Fruit fly (Drosophila melanogaster) whole organism, embryonic: ENCODE results near the gene Rtca.

Source experiments
- Asciz ChIP-seq: fragments of 200-800 bp; sonication (Bioruptor generic); optimal IDR thresholded peaks from 2 replicates; lab custom pipeline; 2017; ENCODE audit warnings: missing biosample characterization, mild to moderate bottlenecking, missing genetic modification characterization, missing genetic modification reagents
- Bgb ChIP-seq: fragments of 200-800 bp; sonication (Bioruptor generic); IDR thresholded peaks from 2 replicates; pipeline ENCODE4 v1.3.6; 2022; ENCODE audit warnings: missing biosample characterization, missing genetic modification characterization; ENCODE audit not compliant: partially characterized antibody
- CG10321 ChIP-seq: fragments of 200-800 bp; sonication (Bioruptor generic); IDR thresholded peaks from 2 replicates; pipeline ENCODE4 v1.3.6; 2022; ENCODE audit warnings: missing biosample characterization, missing genetic modification characterization
- CG11504 ChIP-seq: fragments of 200-800 bp; sonication (Bioruptor generic); optimal IDR thresholded peaks from 3 replicates; lab custom pipeline; 2019; ENCODE audit warnings: missing biosample characterization, mild to moderate bottlenecking, missing genetic modification characterization, moderate library complexity
- CG11696 ChIP-seq: fragments of 200-800 bp; sonication (Bioruptor generic); IDR thresholded peaks from 2 replicates; pipeline ENCODE4 v1.3.6; 2022; ENCODE audit warnings: missing biosample characterization, missing genetic modification characterization
- CG12236 ChIP-seq: fragments of 200-800 bp; sonication (Bioruptor generic); optimal IDR thresholded peaks from 2 replicates; lab custom pipeline; 2016; ENCODE audit warnings: missing biosample characterization, missing genetic modification characterization
- CG12299 ChIP-seq: fragments of 200-800 bp; sonication (Bioruptor generic); optimal IDR thresholded peaks from 2 replicates; lab custom pipeline; 2018; ENCODE audit warnings: missing biosample characterization, mild to moderate bottlenecking, missing genetic modification characterization
- CG15269 ChIP-seq: fragments of 200-800 bp; sonication (Bioruptor generic); optimal IDR thresholded peaks from 2 replicates; lab custom pipeline; 2018; ENCODE audit warnings: missing biosample characterization, mild to moderate bottlenecking, missing genetic modification characterization, moderate library complexity
- CG15479 ChIP-seq: fragments of 200-800 bp; sonication (Bioruptor generic); optimal IDR thresholded peaks from 3 replicates; lab custom pipeline; 2019; ENCODE audit warnings: missing biosample characterization, mild to moderate bottlenecking, missing genetic modification characterization, moderate library complexity
- CG2120 ChIP-seq: fragments of 200-800 bp; sonication (Bioruptor generic); optimal IDR thresholded peaks from 3 replicates; lab custom pipeline; 2016; ENCODE audit warnings: missing biosample characterization, missing genetic modification characterization
- CG31441 ChIP-seq: fragments of 200-800 bp; sonication (Bioruptor generic); IDR thresholded peaks from 2 replicates; pipeline ENCODE4 v1.3.6; 2022; ENCODE audit warnings: missing biosample characterization, missing genetic modification characterization
- CG33213 ChIP-seq: fragments of 200-800 bp; sonication (Bioruptor generic); optimal IDR thresholded peaks from 3 replicates; lab custom pipeline; 2016; ENCODE audit warnings: missing biosample characterization, missing genetic modification characterization
- CG3995 ChIP-seq: fragments of 200-800 bp; sonication (Bioruptor generic); optimal IDR thresholded peaks from 3 replicates; lab custom pipeline; 2016; ENCODE audit warnings: missing biosample characterization, missing genetic modification characterization
- CG4730 ChIP-seq: fragments of 200-800 bp; sonication (Bioruptor generic); IDR thresholded peaks from 2 replicates; pipeline ENCODE4 v1.3.6; 2022; ENCODE audit warnings: missing biosample characterization, missing genetic modification characterization
- CG6654 ChIP-seq: fragments of 200-800 bp; sonication (Bioruptor generic); optimal IDR thresholded peaks from 2 replicates; lab custom pipeline; 2017; ENCODE audit warnings: missing biosample characterization, mild to moderate bottlenecking, missing genetic modification characterization
- CG7556 ChIP-seq: fragments of 200-800 bp; sonication (Bioruptor generic); optimal IDR thresholded peaks from 2 replicates; lab custom pipeline; 2017; ENCODE audit warnings: missing biosample characterization, mild to moderate bottlenecking, missing genetic modification characterization
- CG8765 ChIP-seq: fragments of 200-800 bp; sonication (Bioruptor generic); IDR thresholded peaks from 2 replicates; pipeline ENCODE4 v1.3.6; 2022; ENCODE audit warnings: missing biosample characterization, missing genetic modification characterization
- CG9817 ChIP-seq: fragments of 200-800 bp; sonication (Bioruptor generic); optimal IDR thresholded peaks from 2 replicates; lab custom pipeline; 2018; ENCODE audit warnings: missing biosample characterization, mild to moderate bottlenecking, missing genetic modification characterization, moderate library complexity
- CHES-1-like ChIP-seq: fragments of 200-800 bp; sonication (Bioruptor generic); optimal IDR thresholded peaks from 2 replicates; lab custom pipeline; 2016; ENCODE audit warnings: missing biosample characterization, missing genetic modification characterization
- D ChIP-seq, 2 experiments: fragments of 200-800 bp in 1 of 2; fragments of >200 bp in 1 of 2; sonication (Bioruptor generic) in 1 of 2; optimal IDR thresholded peaks; 2 replicates in 1 of 2; 3 replicates in 1 of 2; lab custom pipeline; 2017; ENCODE audit warnings: mild to moderate bottlenecking in 1 of 2, missing biosample characterization in 1 of 2, missing genetic modification characterization in 1 of 2, missing genetic modification reagents in 1 of 2
- Dbx ChIP-seq: fragments of 200-800 bp; sonication (Bioruptor generic); IDR thresholded peaks from 3 replicates; pipeline ENCODE4 v1.3.6; 2022; ENCODE audit warnings: missing biosample characterization, missing genetic modification characterization
- Dek ChIP-seq: fragments of 200-800 bp; sonication (Bioruptor generic); optimal IDR thresholded peaks from 3 replicates; lab custom pipeline; 2019; ENCODE audit warnings: missing biosample characterization, mild to moderate bottlenecking, missing genetic modification characterization, moderate library complexity
- Gug ChIP-seq: fragments of 200-800 bp; sonication (Bioruptor generic); IDR thresholded peaks from 4 replicates; pipeline ENCODE4 v1.3.6; 2022; ENCODE audit warnings: missing biosample characterization, missing genetic modification characterization
- Hand ChIP-seq: fragments of 200-800 bp; sonication (Bioruptor generic); optimal IDR thresholded peaks from 2 replicates; lab custom pipeline; 2017; ENCODE audit warnings: mild to moderate bottlenecking, missing biosample characterization, missing genetic modification reagents, missing genetic modification characterization
- HmgD ChIP-seq: fragments of 200-800 bp; sonication (Bioruptor generic); optimal IDR thresholded peaks from 3 replicates; lab custom pipeline; 2016; ENCODE audit warnings: missing biosample characterization, missing genetic modification characterization
- MBD-R2 ChIP-seq: fragments of 200-800 bp; sonication (Bioruptor generic); IDR thresholded peaks from 2 replicates; pipeline ENCODE4 v1.3.6; 2022; ENCODE audit warnings: missing biosample characterization, missing genetic modification characterization
- Mad ChIP-seq: fragments of 200-800 bp; sonication (Bioruptor generic); optimal IDR thresholded peaks from 2 replicates; lab custom pipeline; 2016; ENCODE audit warnings: missing biosample characterization, missing genetic modification characterization
- Optix ChIP-seq: fragments of 200-800 bp; sonication (Bioruptor generic); IDR thresholded peaks from 3 replicates; pipeline ENCODE4 v1.3.6; 2022; ENCODE audit warnings: missing biosample characterization, missing genetic modification characterization
- Pdp1 ChIP-seq, 2 experiments: fragments of 200-800 bp; sonication (Bioruptor generic); optimal IDR thresholded peaks; 3 replicates each; lab custom pipeline; 2016; ENCODE audit warnings: missing biosample characterization in 2 of 2, missing genetic modification characterization in 2 of 2, mild to moderate bottlenecking in 1 of 2, moderate library complexity in 1 of 2
- Spps ChIP-seq: fragments of 200-800 bp; sonication (Bioruptor generic); optimal IDR thresholded peaks from 2 replicates; lab custom pipeline; 2018; ENCODE audit warnings: missing biosample characterization, mild to moderate bottlenecking, missing genetic modification characterization
- ap ChIP-seq: fragments of 200-800 bp; sonication (Bioruptor generic); IDR thresholded peaks from 2 replicates; pipeline ENCODE4 v1.3.6; 2022; ENCODE audit warnings: missing biosample characterization, missing genetic modification characterization
- az2 ChIP-seq: fragments of 200-800 bp; sonication (Bioruptor generic); optimal IDR thresholded peaks from 3 replicates; lab custom pipeline; 2016; ENCODE audit warnings: missing biosample characterization, missing genetic modification characterization
- dmrt99B ChIP-seq: fragments of 200-800 bp; sonication (Bioruptor generic); optimal IDR thresholded peaks from 2 replicates; lab custom pipeline; 2018; ENCODE audit warnings: missing biosample characterization, mild to moderate bottlenecking, missing genetic modification characterization, moderate library complexity
- esg ChIP-seq: fragments of 200-800 bp; sonication (Bioruptor generic); conservative IDR thresholded peaks from 2 replicates; pipeline ENCODE4 v1.3.6; 2022; ENCODE audit warnings: missing biosample characterization, missing genetic modification characterization
- fu2 ChIP-seq: fragments of 200-800 bp; sonication (Bioruptor generic); optimal IDR thresholded peaks from 2 replicates; lab custom pipeline; 2016; ENCODE audit warnings: missing biosample characterization, missing genetic modification characterization
- hbn ChIP-seq: fragments of 200-800 bp; sonication (Bioruptor generic); IDR thresholded peaks from 2 replicates; pipeline ENCODE4 v1.3.6; 2022; ENCODE audit warnings: missing biosample characterization, missing genetic modification characterization; ENCODE audit not compliant: partially characterized antibody
- ind ChIP-seq: fragments of 200-800 bp; sonication (Bioruptor generic); optimal IDR thresholded peaks from 3 replicates; lab custom pipeline; 2016; ENCODE audit warnings: missing biosample characterization, missing genetic modification characterization
- insv ChIP-seq, 2 experiments: fragments of 200-800 bp; sonication (Bioruptor generic); optimal IDR thresholded peaks; 3 replicates each; lab custom pipeline; 2016 to 2018; ENCODE audit warnings: missing biosample characterization in 2 of 2, missing genetic modification characterization in 2 of 2
- knrl ChIP-seq: fragments of 200-800 bp; sonication (Bioruptor generic); IDR thresholded peaks from 3 replicates; pipeline ENCODE4 v1.3.6; 2022; ENCODE audit warnings: missing biosample characterization, missing genetic modification characterization; ENCODE audit not compliant: partially characterized antibody
- lilli ChIP-seq: fragments of 200-800 bp; sonication (Bioruptor generic); optimal IDR thresholded peaks from 3 replicates; lab custom pipeline; 2016; ENCODE audit warnings: missing biosample characterization, missing genetic modification characterization
- lmd ChIP-seq: fragments of 200-800 bp; sonication (Bioruptor generic); IDR thresholded peaks from 2 replicates; pipeline ENCODE4 v1.3.6; 2022; ENCODE audit warnings: missing biosample characterization, missing genetic modification characterization
- pnt ChIP-seq: fragments of 200-800 bp; sonication (Bioruptor generic); optimal IDR thresholded peaks from 3 replicates; lab custom pipeline; 2016; ENCODE audit warnings: missing biosample characterization, missing genetic modification characterization
- pum ChIP-seq: fragments of 200-800 bp; sonication (Bioruptor generic); optimal IDR thresholded peaks from 2 replicates; lab custom pipeline; 2016; ENCODE audit warnings: missing biosample characterization, missing genetic modification characterization
- seq ChIP-seq: fragments of 200-800 bp; sonication (Bioruptor generic); IDR thresholded peaks from 2 replicates; pipeline ENCODE4 v1.3.6; 2022; ENCODE audit warnings: missing biosample characterization, missing genetic modification characterization
- shn ChIP-seq: fragments of 200-800 bp; sonication (Bioruptor generic); optimal IDR thresholded peaks from 3 replicates; lab custom pipeline; 2016; ENCODE audit warnings: missing biosample characterization, missing genetic modification characterization
- sim ChIP-seq: fragments of 200-800 bp; sonication (Bioruptor generic); IDR thresholded peaks from 2 replicates; pipeline ENCODE4 v1.3.6; 2022; ENCODE audit warnings: missing biosample characterization, missing genetic modification characterization
- sna ChIP-seq: fragments of 200-800 bp; sonication (Bioruptor generic); IDR thresholded peaks from 2 replicates; pipeline ENCODE4 v1.3.6; 2022; ENCODE audit warnings: missing biosample characterization, missing genetic modification characterization; ENCODE audit not compliant: partially characterized antibody
- sob ChIP-seq: fragments of 200-800 bp; sonication (Bioruptor generic); IDR thresholded peaks from 2 replicates; pipeline ENCODE4 v1.3.6; 2022; ENCODE audit warnings: missing biosample characterization, missing genetic modification characterization
- tin ChIP-seq: fragments of 200-800 bp; sonication (Bioruptor generic); optimal IDR thresholded peaks from 3 replicates; lab custom pipeline; 2016; ENCODE audit warnings: missing biosample characterization, missing genetic modification characterization
- tx ChIP-seq: fragments of 200-800 bp; sonication (Bioruptor generic); optimal IDR thresholded peaks from 2 replicates; lab custom pipeline; 2016; ENCODE audit warnings: missing biosample characterization, missing genetic modification characterization

Gene Rtca

DNA sequence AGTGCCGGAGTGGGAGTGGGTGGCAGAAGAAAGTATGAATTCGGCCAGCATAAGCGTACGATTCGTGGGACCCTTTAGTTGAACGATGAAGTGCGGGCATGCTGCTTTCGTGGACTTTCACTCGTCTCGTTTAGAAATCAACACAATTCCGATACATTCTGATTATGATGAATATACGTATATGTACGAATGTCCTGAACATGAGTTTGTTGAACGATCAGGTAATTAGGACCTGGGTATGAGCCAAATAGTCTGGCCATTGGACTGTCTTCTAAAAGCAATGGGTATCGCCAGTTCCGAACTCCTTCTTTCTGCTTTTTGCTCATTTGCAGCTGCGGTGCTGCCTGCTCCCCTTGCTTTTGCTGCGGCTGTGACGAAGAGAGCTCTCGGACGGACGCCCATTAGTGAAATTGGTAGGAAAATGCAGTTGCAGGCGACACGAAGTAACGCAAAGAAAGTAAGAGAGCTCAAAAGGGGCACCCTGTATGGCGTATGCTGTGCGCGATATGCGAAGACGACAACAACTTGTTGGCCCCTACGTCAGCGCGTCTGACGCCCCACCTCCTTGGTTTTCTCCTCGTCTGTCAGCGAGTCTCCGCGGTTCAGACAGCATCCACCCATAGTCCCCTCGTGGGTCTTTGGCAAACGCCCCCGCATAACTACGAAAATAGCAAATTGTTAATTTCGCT is 35.3 kb upstream of the Rtca start (continued):
- no peak for TF ChIP-seq tx (GFP tag; lab: Kevin White, UChicago)
- no peak for TF ChIP-seq CG3995 (GFP tag; lab: Kevin White, UChicago)
- TF ChIP-seq D (optimal IDR thresholded peaks at IDR 0.05; lab: Kevin White, UChicago): no peak
- TF ChIP-seq D (GFP tag; optimal IDR thresholded peaks at IDR 0.05; lab: Kevin White, UChicago): peak; percentile 10
- TF ChIP-seq CG7556 (GFP tag; lab: Kevin White, UChicago): peak; percentile 2
- no peak for TF ChIP-seq CG15479 (GFP tag; lab: Kevin White, UChicago)
- no peak for TF ChIP-seq ap (GFP tag; lab: Robert Waterston, UW)
- no peak for TF ChIP-seq esg (GFP tag; lab: Robert Waterston, UW)
- TF ChIP-seq CG9817 (tag; lab: Kevin White, UChicago): no peak
- no peak for TF ChIP-seq insv (GFP tag; optimal IDR thresholded peaks at IDR 0.05; lab: Kevin White, UChicago)
- TF ChIP-seq Dek: no peak
- peak; percentile 24 for TF ChIP-seq CG2120 (GFP tag; lab: Kevin White, UChicago)
- TF ChIP-seq Asciz (GFP tag; lab: Kevin White, UChicago): no peak
- peak; percentile 11 for TF ChIP-seq pum
- no peak for TF ChIP-seq Mad (GFP tag; lab: Kevin White, UChicago)
- TF ChIP-seq CG4730 (GFP tag; lab: Robert Waterston, UW): no peak
- peak; percentile 17 for TF ChIP-seq shn (GFP tag; lab: Kevin White, UChicago)
- no peak for TF ChIP-seq CG11696 (GFP tag; lab: Robert Waterston, UW)
- no peak for TF ChIP-seq CG12299 (tag; lab: Kevin White, UChicago)
- TF ChIP-seq CHES-1-like (GFP tag; lab: Kevin White, UChicago): no peak
- TF ChIP-seq CG33213 (GFP tag; lab: Kevin White, UChicago): no peak
- no peak for TF ChIP-seq Bgb (GFP tag; lab: Robert Waterston, UW)
- TF ChIP-seq sim (GFP tag; lab: Robert Waterston, UW): no peak
- TF ChIP-seq sna: no peak
- TF ChIP-seq fu2 (GFP tag; lab: Kevin White, UChicago): no peak
- no peak for TF ChIP-seq CG31441
- no peak for TF ChIP-seq dmrt99B (tag; lab: Kevin White, UChicago)
- TF ChIP-seq tin (GFP tag; lab: Kevin White, UChicago): no peak
- TF ChIP-seq Spps (tag; lab: Kevin White, UChicago): no peak
- TF ChIP-seq knrl: no peak
- TF ChIP-seq CG11504: peak; percentile 50
- peak; percentile 31 for TF ChIP-seq pnt (GFP tag; lab: Kevin White, UChicago)
- TF ChIP-seq sob (GFP tag; lab: Robert Waterston, UW): no peak
- peak; percentile 28 for TF ChIP-seq lilli (GFP tag; lab: Kevin White, UChicago)
- TF ChIP-seq Dbx (GFP tag; lab: Robert Waterston, UW): no peak
- no peak for TF ChIP-seq CG12236
- no peak for TF ChIP-seq Gug (GFP tag; lab: Robert Waterston, UW)
- no peak for TF ChIP-seq Pdp1 (GFP tag; optimal IDR thresholded peaks at IDR 0.05; lab: Kevin White, UChicago)
- TF ChIP-seq CG10321: no peak
- TF ChIP-seq CG6654 (GFP tag; lab: Kevin White, UChicago): no peak
- no peak for TF ChIP-seq HmgD
- 0 out of 2 replicates have a peak, but pooled peaks have one; percentile 25 for TF ChIP-seq seq (GFP tag; lab: Robert Waterston, UW)
- TF ChIP-seq Optix (GFP tag; lab: Robert Waterston, UW): no peak
- no peak for TF ChIP-seq Hand (GFP tag; lab: Kevin White, UChicago)
- TF ChIP-seq az2 (GFP tag; lab: Kevin White, UChicago): peak; percentile 25
- no peak for TF ChIP-seq MBD-R2 (GFP tag; lab: Robert Waterston, UW)
- TF ChIP-seq CG15269: no peak
- peak; percentile 33 for TF ChIP-seq ind (GFP tag; lab: Kevin White, UChicago)
- no peak for TF ChIP-seq lmd (GFP tag; lab: Robert Waterston, UW)
- no peak for TF ChIP-seq CG8765 (GFP tag; lab: Robert Waterston, UW)
- no peak for TF ChIP-seq hbn (GFP tag; lab: Robert Waterston, UW)
